Worm (Caenorhabditis elegans) whole organism, L1 larva: ENCODE data around the gene K08E7.4.
A peak's percentile ranks its signal among the peaks of the same experiment; 100 is the strongest.

Experiments used
- C16A3.4 ChIP-seq: fragments of 150-350 bp; optimal IDR thresholded peaks from 2 replicates; lab custom pipeline; 2014; ENCODE audit warnings: missing biosample characterization, missing genetic modification characterization
- F16B12.6 ChIP-seq: fragments of 150-350 bp; optimal IDR thresholded peaks from 2 replicates; lab custom pipeline; 2014; ENCODE audit warnings: missing biosample characterization, missing genetic modification characterization
- Y116A8C.19 ChIP-seq: sonication (generic microtip); optimal IDR thresholded peaks from 2 replicates; lab custom pipeline; 2016; ENCODE audit warnings: missing compliant biosample characterization, missing genetic modification characterization, borderline replicate concordance
- aha-1 ChIP-seq: fragments of 150-350 bp; optimal IDR thresholded peaks from 2 replicates; lab custom pipeline; 2014; ENCODE audit warnings: missing biosample characterization, missing genetic modification characterization
- aly-2 ChIP-seq: fragments of 150-350 bp; optimal IDR thresholded peaks from 2 replicates; lab custom pipeline; 2014; ENCODE audit warnings: missing biosample characterization, missing genetic modification characterization
- ama-1 ChIP-seq: fragments of 150-350 bp; optimal IDR thresholded peaks from 2 replicates; lab custom pipeline; 2014
- blmp-1 ChIP-seq: fragments of 150-350 bp; optimal IDR thresholded peaks from 2 replicates; lab custom pipeline; 2014; ENCODE audit warnings: missing biosample characterization, missing genetic modification characterization
- ceh-82 ChIP-seq, 3 experiments: fragments of 150-350 bp in 1 of 3; sonication (generic microtip) in 2 of 3; optimal IDR thresholded peaks; 2 replicates each; lab custom pipeline; 2014 to 2017; ENCODE audit warnings: missing biosample characterization in 3 of 3, missing genetic modification characterization in 3 of 3
- ces-1 ChIP-seq: fragments of 150-350 bp; optimal IDR thresholded peaks from 2 replicates; lab custom pipeline; 2014; ENCODE audit warnings: missing biosample characterization, missing genetic modification reagents, missing genetic modification characterization
- dsc-1 ChIP-seq: sonication (generic microtip); optimal IDR thresholded peaks from 2 replicates; lab custom pipeline; 2016; ENCODE audit warnings: mild to moderate bottlenecking, missing genetic modification characterization, missing compliant biosample characterization
- elt-2 ChIP-seq: sonication (generic microtip); optimal IDR thresholded peaks from 2 replicates; lab custom pipeline; 2016; ENCODE audit warnings: missing genetic modification characterization, mild to moderate bottlenecking, inconsistent platforms, missing compliant biosample characterization, missing genetic modification reagents
- elt-3 ChIP-seq, 6 experiments: fragments of 150-350 bp in 1 of 6; sonication (generic microtip); optimal IDR thresholded peaks; 2 replicates each; lab custom pipeline; 2017 to 2018; ENCODE audit warnings: missing biosample characterization in 6 of 6, missing genetic modification characterization in 6 of 6, inconsistent platforms in 1 of 6
- ets-5 ChIP-seq: fragments of 200-800 bp; sonication (Bioruptor generic); IDR thresholded peaks from 2 replicates; pipeline ENCODE4 v1.3.6; 2022; ENCODE audit warnings: missing genetic modification characterization, missing compliant biosample characterization
- fkh-8 ChIP-seq: sonication (generic microtip); optimal IDR thresholded peaks from 2 replicates; lab custom pipeline; 2016; ENCODE audit warnings: mild to moderate bottlenecking, missing genetic modification characterization, missing compliant biosample characterization
- grh-1 ChIP-seq: fragments of 200-800 bp; sonication (Bioruptor generic); IDR thresholded peaks from 2 replicates; pipeline ENCODE4 v1.3.6; 2022; ENCODE audit warnings: missing genetic modification reagents, missing genetic modification characterization, missing compliant biosample characterization
- hlh-4 ChIP-seq: sonication (generic microtip); optimal IDR thresholded peaks from 2 replicates; lab custom pipeline; 2016; ENCODE audit warnings: mild to moderate bottlenecking, missing genetic modification characterization, missing compliant biosample characterization
- hpl-2 ChIP-seq: fragments of 150-350 bp; optimal IDR thresholded peaks from 2 replicates; lab custom pipeline; 2014; ENCODE audit warnings: missing biosample characterization, missing genetic modification reagents, missing genetic modification characterization
- isw-1 ChIP-seq: fragments of 200-800 bp; sonication (Bioruptor generic); IDR thresholded peaks from 2 replicates; pipeline ENCODE4 v1.3.6; 2022; ENCODE audit warnings: missing genetic modification characterization, missing compliant biosample characterization
- lin-15B ChIP-seq: fragments of 150-350 bp; sonication (generic microtip); optimal IDR thresholded peaks from 3 replicates; lab custom pipeline; 2014; ENCODE audit warnings: missing biosample characterization, missing genetic modification characterization
- lir-3 ChIP-seq: sonication (generic microtip); optimal IDR thresholded peaks from 2 replicates; lab custom pipeline; 2016; ENCODE audit warnings: mild to moderate bottlenecking, missing genetic modification characterization, moderate library complexity, missing compliant biosample characterization; ENCODE audit not compliant: poor library complexity
- mdl-1 ChIP-seq, 2 experiments: fragments of 150-350 bp; optimal IDR thresholded peaks; 2 replicates each; lab custom pipeline; 2014 to 2017; ENCODE audit warnings: missing biosample characterization in 2 of 2, missing genetic modification characterization in 2 of 2, inconsistent platforms in 1 of 2
- nhr-12 ChIP-seq: sonication (generic microtip); optimal IDR thresholded peaks from 2 replicates; lab custom pipeline; 2017; ENCODE audit warnings: missing biosample characterization, missing genetic modification characterization
- nhr-19 ChIP-seq: fragments of 200-800 bp; sonication (Bioruptor generic); conservative IDR thresholded peaks from 2 replicates; pipeline ENCODE4 v1.3.6; 2022; ENCODE audit warnings: missing genetic modification characterization, missing compliant biosample characterization
- nhr-237 ChIP-seq: fragments of 150-350 bp; optimal IDR thresholded peaks from 2 replicates; lab custom pipeline; 2014; ENCODE audit warnings: missing biosample characterization, missing genetic modification characterization
- nhr-28 ChIP-seq: fragments of 150-350 bp; optimal IDR thresholded peaks from 2 replicates; lab custom pipeline; 2014; ENCODE audit warnings: missing biosample characterization, missing genetic modification characterization
- nhr-71 ChIP-seq: sonication (generic microtip); optimal IDR thresholded peaks from 2 replicates; lab custom pipeline; 2016; ENCODE audit warnings: mild to moderate bottlenecking, missing genetic modification characterization, moderate library complexity, missing compliant biosample characterization
- nhr-76 ChIP-seq: sonication (generic microtip); optimal IDR thresholded peaks from 2 replicates; lab custom pipeline; 2017; ENCODE audit warnings: missing biosample characterization, missing genetic modification characterization
- nhr-85 ChIP-seq: sonication (generic microtip); peaks from one replicate; lab custom pipeline; 2016; ENCODE audit warnings: missing genetic modification characterization, inconsistent platforms, missing compliant biosample characterization
- nhr-90 ChIP-seq: sonication (generic microtip); optimal IDR thresholded peaks from 2 replicates; lab custom pipeline; 2016; ENCODE audit warnings: mild to moderate bottlenecking, missing genetic modification characterization, missing compliant biosample characterization; ENCODE audit not compliant: poor library complexity
- pag-3 ChIP-seq: sonication (generic microtip); optimal IDR thresholded peaks from 2 replicates; lab custom pipeline; 2017; ENCODE audit warnings: missing genetic modification characterization, mild to moderate bottlenecking, missing compliant biosample characterization, antibody characterized with exemption, borderline replicate concordance; ENCODE audit not compliant: insufficient read depth
- pax-3 ChIP-seq: fragments of 200-800 bp; sonication (Bioruptor generic); optimal IDR thresholded peaks from 2 replicates; lab custom pipeline; 2018; ENCODE audit warnings: mild to moderate bottlenecking, missing genetic modification characterization, moderate library complexity, missing compliant biosample characterization
- pqm-1 ChIP-seq: sonication (generic microtip); optimal IDR thresholded peaks from 3 replicates; lab custom pipeline; 2017; ENCODE audit warnings: missing biosample characterization, missing genetic modification characterization
- rnt-1 ChIP-seq: sonication (generic microtip); optimal IDR thresholded peaks from 2 replicates; lab custom pipeline; 2016; ENCODE audit warnings: mild to moderate bottlenecking, missing genetic modification characterization, moderate library complexity, missing compliant biosample characterization
- snu-23 ChIP-seq: sonication (generic microtip); optimal IDR thresholded peaks from 2 replicates; lab custom pipeline; 2016; ENCODE audit warnings: missing genetic modification characterization, missing compliant biosample characterization
- sptf-1 ChIP-seq: fragments of 150-350 bp; optimal IDR thresholded peaks from 2 replicates; lab custom pipeline; 2014; ENCODE audit warnings: missing biosample characterization, missing genetic modification characterization
- swsn-7 ChIP-seq: sonication (generic microtip); optimal IDR thresholded peaks from 2 replicates; lab custom pipeline; 2016; ENCODE audit warnings: missing genetic modification characterization, missing compliant biosample characterization
- tlp-1 ChIP-seq: fragments of 150-350 bp; optimal IDR thresholded peaks from 2 replicates; lab custom pipeline; 2014; ENCODE audit warnings: missing biosample characterization, missing genetic modification characterization
- unc-130 ChIP-seq: fragments of 150-350 bp; optimal IDR thresholded peaks from 2 replicates; lab custom pipeline; 2017; ENCODE audit warnings: missing biosample characterization, missing genetic modification characterization, inconsistent platforms
- unc-62 ChIP-seq: fragments of 150-350 bp; optimal IDR thresholded peaks from 2 replicates; lab custom pipeline; 2014; ENCODE audit warnings: missing biosample characterization, missing genetic modification reagents, missing genetic modification characterization
- unc-86 ChIP-seq: sonication (generic microtip); optimal IDR thresholded peaks from 2 replicates; lab custom pipeline; 2016; ENCODE audit warnings: missing genetic modification characterization, missing compliant biosample characterization
- vab-15 ChIP-seq: sonication (generic microtip); optimal IDR thresholded peaks from 2 replicates; lab custom pipeline; 2017; ENCODE audit warnings: missing genotype, mild to moderate bottlenecking, missing genetic modification characterization, missing compliant biosample characterization
- xbp-1 ChIP-seq: sonication (generic microtip); optimal IDR thresholded peaks from 2 replicates; lab custom pipeline; 2016; ENCODE audit warnings: missing genetic modification characterization, missing compliant biosample characterization
- ztf-11 ChIP-seq, 2 experiments: sonication (generic microtip); optimal IDR thresholded peaks; 2 replicates each; lab custom pipeline; 2016 to 2017; ENCODE audit warnings: missing genetic modification characterization in 2 of 2, missing biosample characterization in 1 of 2, missing compliant biosample characterization in 1 of 2
- ztf-4 ChIP-seq: fragments of 150-350 bp; optimal IDR thresholded peaks from 2 replicates; lab custom pipeline; 2014; ENCODE audit warnings: missing biosample characterization, missing genetic modification characterization

The K08E7.4 gene

ce11 chrIV:12558925-12559450, 12.0 kb downstream of the K08E7.4 start, which contains the start of the genes ZK795.2 and ZK795.3 (continued):
- TF ChIP-seq lir-3 (tag; lab: Kevin White, UChicago) (no peak), grh-1 (GFP tag; lab: Robert Waterston, UW) (no peak), elt-3 (tag; optimal IDR thresholded peaks at IDR 0.05; lab: Kevin White, UChicago) (peak in 2 of 6 experiments; percentile 26 to 43), ceh-82 (tag; optimal IDR thresholded peaks at IDR 0.05; lab: Kevin White, UChicago) (peak; percentile 64 to 74 (median 74)), blmp-1 (tag; lab: Kevin White, UChicago) (peak; percentile 58), swsn-7 (tag; lab: Kevin White, UChicago) (peak; percentile 72), ztf-11 (tag; optimal IDR thresholded peaks at IDR 0.05; lab: Kevin White, UChicago) (no peak), ces-1 (no peak), aha-1 (tag; lab: Kevin White, UChicago) (no peak), dsc-1 (tag; lab: Kevin White, UChicago) (peak; percentile 61), nhr-71 (tag; lab: Kevin White, UChicago) (peak; percentile 81), ztf-4 (tag; lab: Kevin White, UChicago) (no peak), aly-2 (peak; percentile 55), unc-86 (tag; lab: Kevin White, UChicago) (peak; percentile 38), hpl-2 (GFP tag; lab: Kevin White, UChicago) (no peak), fkh-8 (no peak), unc-130 (tag; lab: Kevin White, UChicago) (peak; percentile 15), mdl-1 (tag; optimal IDR thresholded peaks at IDR 0.05; lab: Kevin White, UChicago) (peak in 1 of 2 experiments; percentile 47), C16A3.4 (peak; percentile 58), F16B12.6 (tag; lab: Kevin White, UChicago) (peak; percentile 97), vab-15 (tag; lab: Kevin White, UChicago) (no peak), ama-1 (lab: Kevin White, UChicago) (no peak), hlh-4 (tag; lab: Kevin White, UChicago) (no peak), nhr-12 (tag; lab: Kevin White, UChicago) (no peak), pqm-1 (tag; lab: Kevin White, UChicago) (no peak), isw-1 (GFP tag; lab: Robert Waterston, UW) (peak; percentile 47), rnt-1 (tag; lab: Kevin White, UChicago) (peak; percentile 73), elt-2 (tag; lab: Kevin White, UChicago) (no peak), Y116A8C.19 (tag; lab: Kevin White, UChicago) (no peak), pax-3 (tag; lab: Kevin White, UChicago) (no peak), tlp-1 (tag; lab: Kevin White, UChicago) (no peak), unc-62 (no peak), nhr-19 (GFP tag; lab: Robert Waterston, UW) (peak; percentile 66), nhr-28 (tag; lab: Kevin White, UChicago) (no peak), sptf-1 (no peak), nhr-90 (peak; percentile 70), xbp-1 (peak; percentile 62), nhr-85 (tag; lab: Kevin White, UChicago) (peak; percentile 84), pag-3 (tag; lab: Kevin White, UChicago) (no peak), ets-5 (GFP tag; lab: Robert Waterston, UW) (no peak), lin-15B (tag; lab: Kevin White, UChicago) (no peak), snu-23 (GFP tag; lab: Kevin White, UChicago) (peak; percentile 75), nhr-76 (tag; lab: Kevin White, UChicago) (no peak), nhr-237 (tag; lab: Kevin White, UChicago) (peak; percentile 5)
